Worm (Caenorhabditis elegans) whole organism, early embryonic: ENCODE measurements around the gene set-13.

ENCODE experiments used
- B0310.2 ChIP-seq: sonication (generic microtip); optimal IDR thresholded peaks from 2 replicates; lab custom pipeline; 2016; ENCODE audit warnings: mild to moderate bottlenecking, missing genetic modification characterization, missing compliant biosample characterization
- F13C5.2 ChIP-seq: sonication (generic microtip); optimal IDR thresholded peaks from 2 replicates; lab custom pipeline; 2017; ENCODE audit warnings: mild to moderate bottlenecking, missing genetic modification characterization, inconsistent platforms, missing compliant biosample characterization
- aly-1 ChIP-seq: sonication (generic microtip); optimal IDR thresholded peaks from 2 replicates; lab custom pipeline; 2016; ENCODE audit warnings: missing genetic modification characterization, missing compliant biosample characterization
- ama-1 ChIP-seq: fragments of 150-350 bp; optimal IDR thresholded peaks from 2 replicates; lab custom pipeline; 2014
- ceh-13 ChIP-seq: fragments of 200-800 bp; sonication (Bioruptor generic); optimal IDR thresholded peaks from 2 replicates; lab custom pipeline; 2018; ENCODE audit warnings: mild to moderate bottlenecking, missing genetic modification characterization, missing compliant biosample characterization
- ets-7 ChIP-seq: sonication (generic microtip); optimal IDR thresholded peaks from 2 replicates; lab custom pipeline; 2016; ENCODE audit warnings: missing genotype, missing genetic modification characterization, missing compliant biosample characterization
- flt-1 ChIP-seq: fragments of 200-800 bp; sonication (Bioruptor generic); IDR thresholded peaks from 2 replicates; pipeline ENCODE4 v1.3.6; 2022; ENCODE audit warnings: missing genetic modification characterization, missing compliant biosample characterization
- hmbx-1 ChIP-seq: sonication (generic microtip); optimal IDR thresholded peaks from 2 replicates; lab custom pipeline; 2016; ENCODE audit warnings: mild to moderate bottlenecking, missing genetic modification characterization, missing compliant biosample characterization
- hmg-4 ChIP-seq: fragments of 200-800 bp; sonication (Bioruptor generic); optimal IDR thresholded peaks from 2 replicates; lab custom pipeline; 2018; ENCODE audit warnings: mild to moderate bottlenecking, missing genetic modification characterization, missing compliant biosample characterization
- pes-1 ChIP-seq: fragments of 200-800 bp; sonication (Bioruptor generic); IDR thresholded peaks from 2 replicates; pipeline ENCODE4 v1.3.6; 2022; ENCODE audit warnings: missing genetic modification reagents, missing genetic modification characterization, missing compliant biosample characterization
- sea-1 ChIP-seq: fragments of 200-800 bp; sonication (Bioruptor generic); conservative IDR thresholded peaks from 2 replicates; pipeline ENCODE4 v1.3.6; 2022; ENCODE audit warnings: missing genetic modification characterization, missing compliant biosample characterization
- tbx-11 ChIP-seq: fragments of 200-800 bp; sonication (Bioruptor generic); IDR thresholded peaks from 2 replicates; pipeline ENCODE4 v1.3.6; 2022; ENCODE audit warnings: missing genetic modification characterization, missing compliant biosample characterization
- tbx-37 ChIP-seq: fragments of 200-800 bp; sonication (Bioruptor generic); conservative IDR thresholded peaks from 2 replicates; pipeline ENCODE4 v1.3.6; 2022; ENCODE audit warnings: missing genetic modification reagents, missing genetic modification characterization, missing compliant biosample characterization

DNA sequence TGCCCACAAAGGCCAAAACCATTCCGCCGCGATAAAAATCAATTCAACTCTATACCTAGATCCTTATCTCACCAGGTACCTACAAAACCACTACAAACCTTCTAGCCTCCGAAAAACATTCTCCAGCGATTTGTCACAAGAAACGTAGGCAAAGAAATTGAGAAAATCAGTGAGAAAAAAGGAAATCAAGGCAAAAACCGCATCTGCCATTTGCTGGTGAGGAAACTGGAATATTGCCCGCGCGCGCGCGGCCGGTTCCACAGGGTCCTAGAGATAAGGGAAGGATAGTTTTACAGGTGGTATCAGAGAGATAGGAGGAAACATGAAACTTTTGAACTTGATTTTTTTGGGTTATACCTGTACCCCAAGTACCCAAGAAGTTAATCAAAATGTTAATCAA lies 40.8 kb downstream of the set-13 start:
- no peak for TF ChIP-seq ama-1
- TF ChIP-seq F13C5.2 (tag; lab: Kevin White, UChicago): no peak
- no peak for TF ChIP-seq tbx-37 (GFP tag; lab: Robert Waterston, UW)
- no peak for TF ChIP-seq ceh-13 (GFP tag; lab: Kevin White, UChicago)
- no peak for TF ChIP-seq sea-1 (GFP tag; lab: Robert Waterston, UW)
- no peak for TF ChIP-seq B0310.2
- TF ChIP-seq ets-7 (tag; lab: Kevin White, UChicago): no peak
- TF ChIP-seq aly-1 (tag; lab: Kevin White, UChicago): no peak
- no peak for TF ChIP-seq hmbx-1
- TF ChIP-seq pes-1: no peak
- TF ChIP-seq tbx-11 (GFP tag; lab: Robert Waterston, UW): no peak
- no peak for TF ChIP-seq flt-1
- no peak for TF ChIP-seq hmg-4
